Worm (Caenorhabditis elegans): ENCODE results near the gene idpb-5.

ce11 chrV:11795352-11795751, 44.0 kb upstream of the idpb-5 start:
- TF ChIP-seq tbx-2 (tag; optimal IDR thresholded peaks at IDR 0.05), result no peak
- TF ChIP-seq aly-2 (tag; optimal IDR thresholded peaks at IDR 0.05), result no peak
- TF ChIP-seq snpc-4 (tag; optimal IDR thresholded peaks at IDR 0.05), result no peak
